Fruit fly (Drosophila melanogaster) whole organism, embryonic: ENCODE measurements around the gene CG15209.

ENCODE experiments used
- B-H1 ChIP-seq: fragments of 200-800 bp; sonication (Bioruptor generic); IDR thresholded peaks from 3 replicates; pipeline ENCODE4 v1.3.6; 2022; ENCODE audit warnings: missing biosample characterization, missing genetic modification characterization
- BEAF-32 ChIP-seq: fragments of 200-800 bp; sonication (Bioruptor generic); optimal IDR thresholded peaks from 3 replicates; lab custom pipeline; 2017; ENCODE audit warnings: missing biosample characterization, missing genetic modification characterization, mild to moderate bottlenecking, moderate library complexity, missing genetic modification reagents
- Bgb ChIP-seq: fragments of 200-800 bp; sonication (Bioruptor generic); IDR thresholded peaks from 2 replicates; pipeline ENCODE4 v1.3.6; 2022; ENCODE audit warnings: missing biosample characterization, missing genetic modification characterization; ENCODE audit not compliant: partially characterized antibody
- CG10267 ChIP-seq: fragments of 200-800 bp; sonication (Bioruptor generic); optimal IDR thresholded peaks from 2 replicates; lab custom pipeline; 2018; ENCODE audit warnings: missing biosample characterization, mild to moderate bottlenecking, missing genetic modification characterization, moderate library complexity
- CG12659 ChIP-seq: fragments of 200-800 bp; sonication (Bioruptor generic); optimal IDR thresholded peaks from 3 replicates; lab custom pipeline; 2017; ENCODE audit warnings: mild to moderate bottlenecking, missing biosample characterization, missing genetic modification reagents, missing genetic modification characterization
- CG13424 ChIP-seq: fragments of 200-800 bp; sonication (Bioruptor generic); optimal IDR thresholded peaks from 2 replicates; lab custom pipeline; 2019; ENCODE audit warnings: missing biosample characterization, mild to moderate bottlenecking, missing genetic modification characterization, moderate library complexity
- CG13624 ChIP-seq: fragments of 200-800 bp; sonication (Bioruptor generic); optimal IDR thresholded peaks from 2 replicates; lab custom pipeline; 2016; ENCODE audit warnings: missing biosample characterization, missing genetic modification characterization
- CG14860 ChIP-seq: fragments of 200-800 bp; sonication (Bioruptor generic); IDR thresholded peaks from 3 replicates; pipeline ENCODE4 v1.3.6; 2022; ENCODE audit warnings: missing biosample characterization, missing genetic modification characterization; ENCODE audit not compliant: partially characterized antibody
- CG16813 ChIP-seq: fragments of 200-800 bp; sonication (Bioruptor generic); IDR thresholded peaks from 3 replicates; pipeline ENCODE4 v1.3.6; 2022; ENCODE audit warnings: missing biosample characterization, missing genetic modification characterization; ENCODE audit not compliant: partially characterized antibody
- CG2116 ChIP-seq: fragments of 200-800 bp; sonication (Bioruptor generic); optimal IDR thresholded peaks from 3 replicates; lab custom pipeline; 2018; ENCODE audit warnings: missing biosample characterization, mild to moderate bottlenecking, missing genetic modification characterization
- CG2202 ChIP-seq: fragments of 200-800 bp; sonication (Bioruptor generic); optimal IDR thresholded peaks from 2 replicates; lab custom pipeline; 2018; ENCODE audit warnings: missing biosample characterization, mild to moderate bottlenecking, missing genetic modification characterization
- CG3065 ChIP-seq: fragments of 200-800 bp; sonication (Bioruptor generic); optimal IDR thresholded peaks from 2 replicates; lab custom pipeline; 2016; ENCODE audit warnings: missing biosample characterization, missing genetic modification characterization
- CG31224 ChIP-seq: fragments of 200-800 bp; sonication (Bioruptor generic); IDR thresholded peaks from 2 replicates; pipeline ENCODE4 v1.3.6; 2022; ENCODE audit warnings: missing biosample characterization, missing genetic modification characterization
- CG34224 ChIP-seq: fragments of 200-800 bp; sonication (Bioruptor generic); IDR thresholded peaks from 3 replicates; pipeline ENCODE4 v1.3.6; 2022; ENCODE audit warnings: missing biosample characterization, missing genetic modification characterization; ENCODE audit not compliant: partially characterized antibody
- CG42726 ChIP-seq: fragments of 200-800 bp; sonication (Bioruptor generic); IDR thresholded peaks from 2 replicates; pipeline ENCODE4 v1.3.6; 2022; ENCODE audit warnings: missing biosample characterization, missing genetic modification characterization; ENCODE audit not compliant: partially characterized antibody
- CG8924 ChIP-seq: fragments of 200-800 bp; optimal IDR thresholded peaks from 3 replicates; lab custom pipeline; 2019; ENCODE audit warnings: missing biosample characterization, mild to moderate bottlenecking, missing genetic modification characterization, moderate library complexity
- CG9727 ChIP-seq: fragments of 200-800 bp; sonication (Bioruptor generic); optimal IDR thresholded peaks from 3 replicates; lab custom pipeline; 2017; ENCODE audit warnings: missing biosample characterization, mild to moderate bottlenecking, missing genetic modification characterization
- CG9797 ChIP-seq: fragments of 200-800 bp; sonication (Bioruptor generic); optimal IDR thresholded peaks from 3 replicates; lab custom pipeline; 2018; ENCODE audit warnings: missing biosample characterization, mild to moderate bottlenecking, missing genetic modification characterization
- CTCF ChIP-seq: fragments of 200-800 bp; sonication (Bioruptor generic); optimal IDR thresholded peaks from 2 replicates; lab custom pipeline; 2017; ENCODE audit warnings: missing biosample characterization, mild to moderate bottlenecking, missing genetic modification characterization, moderate library complexity
- Chrac-16 ChIP-seq: fragments of 200-800 bp; sonication (Bioruptor generic); optimal IDR thresholded peaks from 3 replicates; lab custom pipeline; 2016; ENCODE audit warnings: missing biosample characterization, missing genetic modification characterization
- Doc3 ChIP-seq: fragments of 200-800 bp; sonication (Bioruptor generic); IDR thresholded peaks from 3 replicates; pipeline ENCODE4 v1.3.6; 2022; ENCODE audit warnings: missing biosample characterization, missing genetic modification characterization; ENCODE audit not compliant: partially characterized antibody
- Dref ChIP-seq: fragments of 200-800 bp; sonication (Bioruptor generic); IDR thresholded peaks from 2 replicates; pipeline ENCODE4 v1.3.6; 2022; ENCODE audit warnings: missing biosample characterization, missing genetic modification characterization
- E2f2 ChIP-seq: fragments of 200-800 bp; sonication (Bioruptor generic); IDR thresholded peaks from 2 replicates; pipeline ENCODE4 v1.3.6; 2022; ENCODE audit warnings: missing biosample characterization, missing genetic modification characterization
- ERR ChIP-seq: fragments of 200-800 bp; sonication (Bioruptor generic); optimal IDR thresholded peaks from 2 replicates; lab custom pipeline; 2016; ENCODE audit warnings: missing biosample characterization, missing genetic modification characterization
- Ets97D ChIP-seq: fragments of 200-800 bp; sonication (Bioruptor generic); optimal IDR thresholded peaks from 3 replicates; lab custom pipeline; 2016; ENCODE audit warnings: missing biosample characterization, missing genetic modification characterization
- H2.0 ChIP-seq: fragments of 200-800 bp; sonication (Bioruptor generic); IDR thresholded peaks from 2 replicates; pipeline ENCODE4 v1.3.6; 2022; ENCODE audit warnings: missing biosample characterization, missing genetic modification characterization
- HLH4C ChIP-seq: fragments of 200-800 bp; sonication (Bioruptor generic); IDR thresholded peaks from 3 replicates; pipeline ENCODE4 v1.3.6; 2022; ENCODE audit warnings: missing biosample characterization, missing genetic modification characterization; ENCODE audit not compliant: partially characterized antibody
- MBD-R2 ChIP-seq: fragments of 200-800 bp; sonication (Bioruptor generic); IDR thresholded peaks from 2 replicates; pipeline ENCODE4 v1.3.6; 2022; ENCODE audit warnings: missing biosample characterization, missing genetic modification characterization
- MESR4 ChIP-seq: fragments of 200-800 bp; sonication (Bioruptor generic); optimal IDR thresholded peaks from 2 replicates; lab custom pipeline; 2018; ENCODE audit warnings: missing biosample characterization, mild to moderate bottlenecking, missing genetic modification characterization, moderate library complexity
- Neu2 ChIP-seq: fragments of 200-800 bp; sonication (Bioruptor generic); optimal IDR thresholded peaks from 3 replicates; lab custom pipeline; 2016; ENCODE audit warnings: missing biosample characterization, missing genetic modification characterization, borderline replicate concordance
- Pdp1 ChIP-seq, 2 experiments: fragments of 200-800 bp; sonication (Bioruptor generic); optimal IDR thresholded peaks; 3 replicates each; lab custom pipeline; 2016; ENCODE audit warnings: missing biosample characterization in 2 of 2, missing genetic modification characterization in 2 of 2, mild to moderate bottlenecking in 1 of 2, moderate library complexity in 1 of 2
- Scr ChIP-seq: fragments of 200-800 bp; sonication (Bioruptor generic); IDR thresholded peaks from 2 replicates; pipeline ENCODE4 v1.3.6; 2022; ENCODE audit warnings: missing biosample characterization, missing genetic modification characterization; ENCODE audit not compliant: partially characterized antibody
- Sin3A ChIP-seq: fragments of >200 bp; optimal IDR thresholded peaks from 2 replicates; lab custom pipeline; 2018
- Six4 ChIP-seq: fragments of 200-800 bp; sonication (Bioruptor generic); optimal IDR thresholded peaks from 2 replicates; lab custom pipeline; 2016; ENCODE audit warnings: missing biosample characterization, missing genetic modification characterization
- Sry-β ChIP-seq: fragments of 200-800 bp; sonication (Bioruptor generic); optimal IDR thresholded peaks from 2 replicates; lab custom pipeline; 2018; ENCODE audit warnings: missing biosample characterization, mild to moderate bottlenecking, missing genetic modification characterization, moderate library complexity
- amos ChIP-seq: fragments of 200-800 bp; sonication (Bioruptor generic); IDR thresholded peaks from 2 replicates; pipeline ENCODE4 v1.3.6; 2022; ENCODE audit warnings: missing biosample characterization, missing genetic modification characterization; ENCODE audit not compliant: partially characterized antibody
- gfzf ChIP-seq: fragments of 200-800 bp; sonication (Bioruptor generic); optimal IDR thresholded peaks from 2 replicates; lab custom pipeline; 2016; ENCODE audit warnings: missing biosample characterization, mild to moderate bottlenecking, missing genetic modification characterization, moderate library complexity
- hbn ChIP-seq: fragments of 200-800 bp; sonication (Bioruptor generic); IDR thresholded peaks from 2 replicates; pipeline ENCODE4 v1.3.6; 2022; ENCODE audit warnings: missing biosample characterization, missing genetic modification characterization; ENCODE audit not compliant: partially characterized antibody
- nerfin-2 ChIP-seq: fragments of 200-800 bp; sonication (Bioruptor generic); IDR thresholded peaks from 2 replicates; pipeline ENCODE4 v1.3.6; 2022; ENCODE audit warnings: missing biosample characterization, missing genetic modification characterization; ENCODE audit not compliant: partially characterized antibody
- nmo ChIP-seq: fragments of 200-800 bp; sonication (Bioruptor generic); optimal IDR thresholded peaks from 2 replicates; lab custom pipeline; 2018; ENCODE audit warnings: missing biosample characterization, mild to moderate bottlenecking, missing genetic modification characterization, moderate library complexity
- phol ChIP-seq: fragments of 200-800 bp; sonication (Bioruptor generic); optimal IDR thresholded peaks from 3 replicates; lab custom pipeline; 2018; ENCODE audit warnings: missing biosample characterization, mild to moderate bottlenecking, missing genetic modification characterization, moderate library complexity
- pzg ChIP-seq: fragments of 200-800 bp; sonication (Bioruptor generic); optimal IDR thresholded peaks from 3 replicates; lab custom pipeline; 2018; ENCODE audit warnings: missing biosample characterization, mild to moderate bottlenecking, missing genetic modification characterization, moderate library complexity
- row ChIP-seq: fragments of 200-800 bp; sonication (Bioruptor generic); IDR thresholded peaks from 3 replicates; pipeline ENCODE4 v1.3.6; 2022; ENCODE audit warnings: missing biosample characterization, missing genetic modification characterization
- sna ChIP-seq: fragments of 200-800 bp; sonication (Bioruptor generic); IDR thresholded peaks from 2 replicates; pipeline ENCODE4 v1.3.6; 2022; ENCODE audit warnings: missing biosample characterization, missing genetic modification characterization; ENCODE audit not compliant: partially characterized antibody
- stwl ChIP-seq: fragments of 200-800 bp; sonication (Bioruptor generic); optimal IDR thresholded peaks from 3 replicates; lab custom pipeline; 2018; ENCODE audit warnings: missing biosample characterization, mild to moderate bottlenecking, missing genetic modification characterization, moderate library complexity
- vnd ChIP-seq: fragments of 200-800 bp; sonication (Bioruptor generic); IDR thresholded peaks from 3 replicates; pipeline ENCODE4 v1.3.6; 2022; ENCODE audit warnings: missing biosample characterization, missing genetic modification characterization; ENCODE audit not compliant: partially characterized antibody
- zen2 ChIP-seq: fragments of 200-800 bp; sonication (Bioruptor generic); IDR thresholded peaks from 3 replicates; pipeline ENCODE4 v1.3.6; 2022; ENCODE audit warnings: missing biosample characterization, missing genetic modification characterization; ENCODE audit not compliant: partially characterized antibody
- zf30C ChIP-seq: fragments of 200-800 bp; sonication (Bioruptor generic); optimal IDR thresholded peaks from 3 replicates; lab custom pipeline; 2018; ENCODE audit warnings: missing biosample characterization, mild to moderate bottlenecking, missing genetic modification characterization

The CG15209 gene

dm6 chrX:10848565-10848964 lies 6.6 kb downstream of the CG15209 start, which contains the start of gene CG2202:
TSS of gene CG2202 (plus strand) at chrX:10848757.
- peak; percentile 5 for TF ChIP-seq CG2202 (tag; lab: Kevin White, UChicago)
- no peak for TF ChIP-seq H2.0 (GFP tag; lab: Robert Waterston, UW)
- TF ChIP-seq zen2 (GFP tag; lab: Robert Waterston, UW) = peak; percentile 51; the same call in 1 of the 3 replicates
- TF ChIP-seq Pdp1 (GFP tag; optimal IDR thresholded peaks at IDR 0.05; lab: Kevin White, UChicago) = no peak
- peak; percentile 3 for TF ChIP-seq Sry-β (GFP tag; lab: Kevin White, UChicago)
- peak; percentile 30 for TF ChIP-seq CG8924
- peak; percentile 63 for TF ChIP-seq E2f2 (GFP tag; lab: Robert Waterston, UW)
- no peak for TF ChIP-seq B-H1 (GFP tag; lab: Robert Waterston, UW)
- peak; percentile 97 for TF ChIP-seq CG2116
- TF ChIP-seq Dref (GFP tag; lab: Robert Waterston, UW) = peak; percentile 71
- peak; percentile 72 for TF ChIP-seq MESR4
- TF ChIP-seq ERR = no peak
- TF ChIP-seq amos (GFP tag; lab: Robert Waterston, UW) = peak; percentile 78
- peak; percentile 10 for TF ChIP-seq CG13424
- TF ChIP-seq CTCF (GFP tag; lab: Kevin White, UChicago) = peak; percentile 10
- peak; percentile 25 for TF ChIP-seq CG10267 (tag; lab: Kevin White, UChicago)
- TF ChIP-seq CG12659 (GFP tag; lab: Kevin White, UChicago) = peak; percentile 29
- peak; percentile 74 for TF ChIP-seq MBD-R2 (GFP tag; lab: Robert Waterston, UW)
- TF ChIP-seq CG9727 (GFP tag; lab: Kevin White, UChicago) = no peak
- peak; percentile 68; the same call in 2 of the 3 replicates for TF ChIP-seq HLH4C (GFP tag; lab: Robert Waterston, UW)
- TF ChIP-seq vnd (GFP tag; lab: Robert Waterston, UW) = peak; percentile 69
- peak; percentile 69 for TF ChIP-seq hbn (GFP tag; lab: Robert Waterston, UW)
- peak; percentile 20 for TF ChIP-seq nmo (GFP tag; lab: Kevin White, UChicago)
- no peak for TF ChIP-seq Chrac-16 (GFP tag; lab: Kevin White, UChicago)
- TF ChIP-seq CG31224 (GFP tag; lab: Robert Waterston, UW) = no peak
- TF ChIP-seq stwl (tag; lab: Kevin White, UChicago) = peak; percentile 59
- peak; percentile 24 for TF ChIP-seq Sin3A (lab: Kevin White, UChicago)
- peak; percentile 16 for TF ChIP-seq Ets97D (GFP tag; lab: Kevin White, UChicago)
- TF ChIP-seq Six4 = no peak
- no peak for TF ChIP-seq zf30C
- no peak for TF ChIP-seq CG3065
- no peak for TF ChIP-seq CG13624 (GFP tag; lab: Kevin White, UChicago)
- TF ChIP-seq pzg = peak; percentile 59
- peak; percentile 52; the same call in 2 of the 3 replicates for TF ChIP-seq CG14860 (GFP tag; lab: Robert Waterston, UW)
- peak; percentile 74 for TF ChIP-seq gfzf
- TF ChIP-seq Scr = peak; percentile 77
- peak; percentile 61 for TF ChIP-seq Bgb (GFP tag; lab: Robert Waterston, UW)
- TF ChIP-seq Doc3 (GFP tag; lab: Robert Waterston, UW) = 0 out of 3 replicates have a peak, but pooled peaks have one; percentile 51
- TF ChIP-seq nerfin-2 = 0 out of 2 replicates have a peak, but pooled peaks have one; percentile 55
- peak; percentile 62; the same call in 2 of the 3 replicates for TF ChIP-seq row (GFP tag; lab: Robert Waterston, UW)
- TF ChIP-seq phol (tag; lab: Kevin White, UChicago) = peak; percentile 55
- peak; percentile 65 for TF ChIP-seq CG9797 (GFP tag; lab: Kevin White, UChicago)
- no peak for TF ChIP-seq Neu2 (GFP tag; lab: Kevin White, UChicago)
- TF ChIP-seq CG16813 (GFP tag; lab: Robert Waterston, UW) = peak; percentile 80
- peak; percentile 79 for TF ChIP-seq BEAF-32 (GFP tag; lab: Kevin White, UChicago)
- peak; percentile 59; the same call in 1 of the 2 replicates for TF ChIP-seq sna (GFP tag; lab: Robert Waterston, UW)
- peak; percentile 62 for TF ChIP-seq CG34224 (GFP tag; lab: Robert Waterston, UW)
- TF ChIP-seq CG42726 (GFP tag; lab: Robert Waterston, UW) = peak; percentile 18; the same call in 1 of the 2 replicates
